Fruit fly (Drosophila melanogaster) whole organism, adult: ENCODE data around the gene CG34303.

Experiments
- CG11617 ChIP-seq: fragments of 200-800 bp; sonication (Bioruptor generic); optimal IDR thresholded peaks from 2 replicates; lab custom pipeline; 2017; ENCODE audit warnings: mild to moderate bottlenecking, missing biosample characterization, missing genetic modification reagents, missing genetic modification characterization
- CG5204 ChIP-seq: fragments of 200-800 bp; sonication (Bioruptor generic); optimal IDR thresholded peaks from 2 replicates; lab custom pipeline; 2016; ENCODE audit warnings: missing biosample characterization, missing genetic modification characterization
- CG7045 ChIP-seq: fragments of 200-800 bp; sonication (Bioruptor generic); optimal IDR thresholded peaks from 2 replicates; lab custom pipeline; 2017; ENCODE audit warnings: missing biosample characterization, mild to moderate bottlenecking, missing genetic modification characterization
- Clk ChIP-seq: fragments of 200-800 bp; sonication (Bioruptor generic); optimal IDR thresholded peaks from 2 replicates; lab custom pipeline; 2017; ENCODE audit warnings: missing biosample characterization, missing genetic modification characterization
- cic ChIP-seq: fragments of 200-800 bp; sonication (Bioruptor generic); optimal IDR thresholded peaks from 2 replicates; lab custom pipeline; 2017; ENCODE audit warnings: missing biosample characterization, mild to moderate bottlenecking, missing genetic modification characterization, moderate library complexity
- kay ChIP-seq: fragments of 200-800 bp; sonication (Bioruptor generic); peaks from one replicate; lab custom pipeline; 2016; ENCODE audit warnings: missing biosample characterization, missing genetic modification characterization, borderline replicate concordance
- pad ChIP-seq: fragments of 200-800 bp; sonication (Bioruptor generic); optimal IDR thresholded peaks from 3 replicates; lab custom pipeline; 2017; ENCODE audit warnings: missing biosample characterization, missing genetic modification characterization, mild to moderate bottlenecking, moderate library complexity, missing genetic modification reagents
- tj ChIP-seq: fragments of 200-800 bp; sonication (Bioruptor generic); optimal IDR thresholded peaks from 3 replicates; lab custom pipeline; 2017; ENCODE audit warnings: missing biosample characterization, mild to moderate bottlenecking, missing genetic modification characterization, moderate library complexity
- toe ChIP-seq: fragments of 200-800 bp; sonication (Bioruptor generic); optimal IDR thresholded peaks from 2 replicates; lab custom pipeline; 2016; ENCODE audit warnings: missing biosample characterization, missing genetic modification characterization

DNA sequence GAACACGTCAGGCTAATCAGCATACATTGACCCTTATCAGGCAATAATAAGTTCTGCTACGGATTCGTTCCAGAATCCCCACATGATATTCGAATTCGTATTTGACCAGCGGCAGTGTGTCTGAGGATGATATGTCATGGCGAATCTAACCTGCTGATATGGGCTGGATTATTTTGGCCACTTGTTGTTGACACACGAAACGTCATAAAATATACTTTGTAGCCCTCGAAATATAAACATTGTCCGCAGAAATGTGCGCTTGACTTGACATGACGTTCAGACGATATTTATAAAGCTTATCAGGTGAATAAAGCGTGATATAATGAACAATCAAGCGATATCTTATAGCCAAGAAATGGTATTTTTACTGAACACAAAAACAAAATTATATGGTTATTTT is 14.7 kb upstream of the CG34303 start:
- TF ChIP-seq Clk (no peak), pad (GFP tag; lab: Kevin White, UChicago) (no peak), CG5204 (no peak), tj (no peak), toe (GFP tag; lab: Kevin White, UChicago) (no peak), kay (GFP tag; lab: Kevin White, UChicago) (peak; percentile 77), CG7045 (GFP tag; lab: Kevin White, UChicago) (no peak), cic (GFP tag; lab: Kevin White, UChicago) (peak; percentile 29), CG11617 (peak; percentile 35)
